Worm (Caenorhabditis elegans): ENCODE data around the gene M163.11.

Gene M163.11

ce11 chrX:14525325-14526305 is 46.4 kb downstream of the M163.11 start:
- peak; percentile 96 for TF ChIP-seq fos-1 (tag; optimal IDR thresholded peaks at IDR 0.05)
- peak; percentile 78; the same call in 1 of the 2 replicates for TF ChIP-seq zip-11 (GFP tag; IDR thresholded peaks at IDR 0.05)
- TF ChIP-seq arid-1 (GFP tag; conservative IDR thresholded peaks at IDR 0.05), result peak; percentile 96
- TF ChIP-seq vab-7 (GFP tag; IDR thresholded peaks at IDR 0.05), result peak; percentile 98
- TF ChIP-seq lin-39 (tag; optimal IDR thresholded peaks at IDR 0.05), result peak; percentile 96
- peak; percentile 98 for TF ChIP-seq dmd-6 (GFP tag; IDR thresholded peaks at IDR 0.05)
- peak; percentile 99 for TF ChIP-seq mes-2 (tag; optimal IDR thresholded peaks at IDR 0.05; ENCODE audit: poor library complexity, severe bottlenecking)
- TF ChIP-seq F26F4.8 (GFP tag; conservative IDR thresholded peaks at IDR 0.05), result no peak
- peak; percentile 99 for TF ChIP-seq madf-9 (GFP tag; conservative IDR thresholded peaks at IDR 0.05)
- peak; percentile 48 for TF ChIP-seq F49E8.2 (tag; optimal IDR thresholded peaks at IDR 0.05; ENCODE audit: borderline replicate concordance)
- TF ChIP-seq ztf-11 (tag; optimal IDR thresholded peaks at IDR 0.05), result peak; percentile 91
- peak; percentile 99 for TF ChIP-seq daf-19 (GFP tag; conservative IDR thresholded peaks at IDR 0.05)
- no peak for TF ChIP-seq egl-27 (tag; optimal IDR thresholded peaks at IDR 0.05)
- TF ChIP-seq lim-7 (GFP tag; IDR thresholded peaks at IDR 0.05), result peak; percentile 47; the same call in 1 of the 2 replicates
- TF ChIP-seq nhr-48 (tag; optimal IDR thresholded peaks at IDR 0.05), result peak; percentile 97
- peak; percentile 67 for TF ChIP-seq pqm-1 (tag; optimal IDR thresholded peaks at IDR 0.05)
- peak; percentile 99 for TF ChIP-seq hlh-11 (tag; optimal IDR thresholded peaks at IDR 0.05)
- no peak for TF ChIP-seq ceh-62 (tag; optimal IDR thresholded peaks at IDR 0.05)
- peak; percentile 80 for TF ChIP-seq nhr-6 (tag; optimal IDR thresholded peaks at IDR 0.05)
- peak; percentile 63 for TF ChIP-seq Y48G9A.11 (GFP tag; IDR thresholded peaks at IDR 0.05)
- peak; percentile 94 for TF ChIP-seq lin-13 (GFP tag; optimal IDR thresholded peaks at IDR 0.05)
- peak; percentile 68; the same call in 1 of the 2 replicates for TF ChIP-seq daf-8 (GFP tag; IDR thresholded peaks at IDR 0.05)
- TF ChIP-seq nhr-77 (tag; optimal IDR thresholded peaks at IDR 0.05), result peak; percentile 100
- TF ChIP-seq ces-1 (GFP tag; optimal IDR thresholded peaks at IDR 0.05), result peak; percentile 96
- TF ChIP-seq Y75B8A.6 (GFP tag; IDR thresholded peaks at IDR 0.05), result peak; percentile 92; the same call in 1 of the 2 replicates
- TF ChIP-seq dmd-8 (GFP tag; IDR thresholded peaks at IDR 0.05), result peak; percentile 79; the same call in 1 of the 2 replicates
- TF ChIP-seq daf-12 (tag; optimal IDR thresholded peaks at IDR 0.05), result no peak
- TF ChIP-seq lin-29 (GFP tag; IDR thresholded peaks at IDR 0.05), result peak; percentile 98
- peak; percentile 99 for TF ChIP-seq tra-1 (GFP tag; IDR thresholded peaks at IDR 0.05)
- peak; percentile 62 for TF ChIP-seq snpc-4 (tag; optimal IDR thresholded peaks at IDR 0.05)
- no peak for TF ChIP-seq F44E2.7 (GFP tag; IDR thresholded peaks at IDR 0.05)
- peak; percentile 78 to 98 for TF ChIP-seq madf-5 (GFP tag; IDR thresholded peaks at IDR 0.05)
- TF ChIP-seq skn-1 (tag; optimal IDR thresholded peaks at IDR 0.05), result peak; percentile 68
- TF ChIP-seq lin-15B (tag; optimal IDR thresholded peaks at IDR 0.05), result peak; percentile 71
- TF ChIP-seq aly-2 (tag; optimal IDR thresholded peaks at IDR 0.05), result peak; percentile 37
- peak; percentile 45 for TF ChIP-seq set-16 (GFP tag; IDR thresholded peaks at IDR 0.05)
- TF ChIP-seq rbr-2 (tag; optimal IDR thresholded peaks at IDR 0.05), result peak; percentile 99
- peak; percentile 88 for TF ChIP-seq zfp-2 (tag; optimal IDR thresholded peaks at IDR 0.05)
- peak; percentile 96 to 99 for TF ChIP-seq daf-16 (GFP tag; optimal IDR thresholded peaks at IDR 0.05)
- TF ChIP-seq daf-16 (tag; optimal IDR thresholded peaks at IDR 0.05), result peak; percentile 97
- TF ChIP-seq mdt-29 (GFP tag; IDR thresholded peaks at IDR 0.05), result peak; percentile 94
- TF ChIP-seq spr-3 (GFP tag; optimal IDR thresholded peaks at IDR 0.05), result peak; percentile 98
- peak; percentile 96 for TF ChIP-seq hlh-30 (tag; optimal IDR thresholded peaks at IDR 0.05; ENCODE audit: insufficient read depth)
- peak; percentile 88 for TF ChIP-seq gei-8 (GFP tag; optimal IDR thresholded peaks at IDR 0.05)
- TF ChIP-seq tag-97 (GFP tag; IDR thresholded peaks at IDR 0.05), result 0 out of 2 replicates have a peak, but pooled peaks have one; percentile 49
- TF ChIP-seq ceh-82 (tag; optimal IDR thresholded peaks at IDR 0.05), result peak; percentile 84
- peak; percentile 98 for TF ChIP-seq zag-1 (tag; optimal IDR thresholded peaks at IDR 0.05)
- peak; percentile 100 for TF ChIP-seq nhr-42 (GFP tag; IDR thresholded peaks at IDR 0.05)
- TF ChIP-seq unc-130 (GFP tag; optimal IDR thresholded peaks at IDR 0.05), result no peak

Data from whole organism, L4 larva.